Fruit fly (Drosophila melanogaster) whole organism, wandering third instar larva: ENCODE data around the gene Phf5a.

Source experiments
- CG32264 ChIP-seq: fragments of 200-800 bp; sonication (Bioruptor generic); optimal IDR thresholded peaks from 2 replicates; lab custom pipeline; 2016; ENCODE audit warnings: missing biosample characterization, missing genetic modification characterization
- CG9705 ChIP-seq: fragments of 200-800 bp; sonication (Bioruptor generic); optimal IDR thresholded peaks from 2 replicates; lab custom pipeline; 2018; ENCODE audit warnings: missing biosample characterization, mild to moderate bottlenecking, missing genetic modification characterization
- Dfd ChIP-seq: fragments of >200 bp; optimal IDR thresholded peaks from 2 replicates; lab custom pipeline; 2017; ENCODE audit warnings: missing biosample characterization, missing genetic modification characterization
- Dif ChIP-seq: fragments of 200-275, 200-300 bp; sonication (Bioruptor generic); optimal IDR thresholded peaks from 2 replicates; lab custom pipeline; 2018; ENCODE audit warnings: missing biosample characterization, missing genetic modification characterization; ENCODE audit not compliant: partially characterized antibody
- HLH106 ChIP-seq: fragments of 200-800 bp; optimal IDR thresholded peaks from 3 replicates; lab custom pipeline; 2019; ENCODE audit warnings: missing biosample characterization, mild to moderate bottlenecking, missing genetic modification characterization, moderate library complexity
- Hr78 ChIP-seq: fragments of >200 bp; optimal IDR thresholded peaks from 2 replicates; lab custom pipeline; 2017; ENCODE audit warnings: missing biosample characterization, missing genetic modification characterization
- Hr83 ChIP-seq: fragments of 200-300 bp; sonication (Bioruptor generic); optimal IDR thresholded peaks from 2 replicates; lab custom pipeline; 2016; ENCODE audit warnings: missing biosample characterization, mild to moderate bottlenecking, missing genetic modification characterization, moderate library complexity; ENCODE audit not compliant: poor library complexity, severe bottlenecking
- N ChIP-seq: fragments of >200 bp; optimal IDR thresholded peaks from 2 replicates; lab custom pipeline; 2018; ENCODE audit warnings: missing biosample characterization, missing external identifiers, missing genetic modification characterization
- Rel ChIP-seq, 2 experiments: fragments of 200-800 bp; sonication (Bioruptor generic) in 1 of 2; optimal IDR thresholded peaks; 2 replicates in 1 of 2; 3 replicates in 1 of 2; lab custom pipeline; 2016 to 2019; ENCODE audit warnings: mild to moderate bottlenecking in 2 of 2, missing biosample characterization in 2 of 2, missing genetic modification characterization in 2 of 2, moderate library complexity in 1 of 2
- Vsx2 ChIP-seq: fragments of 200-300, 225-300 bp; sonication (Bioruptor generic); optimal IDR thresholded peaks from 2 replicates; lab custom pipeline; 2018; ENCODE audit warnings: missing biosample characterization, missing genetic modification characterization; ENCODE audit not compliant: partially characterized antibody
- dl ChIP-seq, 2 experiments: fragments of 175-275, 200-275 bp in 1 of 2; fragments of 200-275 bp in 1 of 2; sonication (Bioruptor generic); optimal IDR thresholded peaks; lab custom pipeline; 2018; ENCODE audit warnings: mild to moderate bottlenecking in 2 of 2, missing biosample characterization in 2 of 2, missing genetic modification characterization in 2 of 2, moderate library complexity in 2 of 2; ENCODE audit not compliant: partially characterized antibody in 2 of 2, insufficient read depth in 1 of 2
- foxo ChIP-seq, 2 experiments: fragments of 200-800 bp; sonication (Bioruptor generic); optimal IDR thresholded peaks; 2 replicates in 1 of 2; 3 replicates in 1 of 2; lab custom pipeline; 2016 to 2017; ENCODE audit warnings: missing biosample characterization in 2 of 2, missing genetic modification characterization in 2 of 2
- fru ChIP-seq: fragments of 200-800 bp; sonication (Bioruptor generic); optimal IDR thresholded peaks from 3 replicates; lab custom pipeline; 2016; ENCODE audit warnings: missing biosample characterization, mild to moderate bottlenecking, missing genetic modification characterization
- h ChIP-seq: fragments of 200-800 bp; sonication (Bioruptor generic); optimal IDR thresholded peaks from 3 replicates; lab custom pipeline; 2016; ENCODE audit warnings: missing biosample characterization, mild to moderate bottlenecking, missing genetic modification characterization
- lola ChIP-seq: fragments of >200 bp; optimal IDR thresholded peaks from 2 replicates; lab custom pipeline; 2017; ENCODE audit warnings: missing biosample characterization, missing genetic modification characterization
- pan ChIP-seq: fragments of >200 bp; optimal IDR thresholded peaks from 2 replicates; lab custom pipeline; 2017
- rgr ChIP-seq: fragments of 200-800 bp; sonication (Bioruptor generic); optimal IDR thresholded peaks from 3 replicates; lab custom pipeline; 2016; ENCODE audit warnings: missing biosample characterization, mild to moderate bottlenecking, missing genetic modification characterization
- sage ChIP-seq: fragments of 200-800 bp; sonication (Bioruptor generic); optimal IDR thresholded peaks from 2 replicates; lab custom pipeline; 2016; ENCODE audit warnings: missing biosample characterization, mild to moderate bottlenecking, missing genetic modification characterization
- sv ChIP-seq: fragments of 200-800 bp; sonication (Bioruptor generic); optimal IDR thresholded peaks from 3 replicates; lab custom pipeline; 2016; ENCODE audit warnings: missing biosample characterization, missing genetic modification characterization
- woc ChIP-seq: sonication (Bioruptor generic); optimal IDR thresholded peaks from 2 replicates; lab custom pipeline; 2016; ENCODE audit warnings: missing biosample characterization, mild to moderate bottlenecking, missing genetic modification characterization

The Phf5a gene

DNA sequence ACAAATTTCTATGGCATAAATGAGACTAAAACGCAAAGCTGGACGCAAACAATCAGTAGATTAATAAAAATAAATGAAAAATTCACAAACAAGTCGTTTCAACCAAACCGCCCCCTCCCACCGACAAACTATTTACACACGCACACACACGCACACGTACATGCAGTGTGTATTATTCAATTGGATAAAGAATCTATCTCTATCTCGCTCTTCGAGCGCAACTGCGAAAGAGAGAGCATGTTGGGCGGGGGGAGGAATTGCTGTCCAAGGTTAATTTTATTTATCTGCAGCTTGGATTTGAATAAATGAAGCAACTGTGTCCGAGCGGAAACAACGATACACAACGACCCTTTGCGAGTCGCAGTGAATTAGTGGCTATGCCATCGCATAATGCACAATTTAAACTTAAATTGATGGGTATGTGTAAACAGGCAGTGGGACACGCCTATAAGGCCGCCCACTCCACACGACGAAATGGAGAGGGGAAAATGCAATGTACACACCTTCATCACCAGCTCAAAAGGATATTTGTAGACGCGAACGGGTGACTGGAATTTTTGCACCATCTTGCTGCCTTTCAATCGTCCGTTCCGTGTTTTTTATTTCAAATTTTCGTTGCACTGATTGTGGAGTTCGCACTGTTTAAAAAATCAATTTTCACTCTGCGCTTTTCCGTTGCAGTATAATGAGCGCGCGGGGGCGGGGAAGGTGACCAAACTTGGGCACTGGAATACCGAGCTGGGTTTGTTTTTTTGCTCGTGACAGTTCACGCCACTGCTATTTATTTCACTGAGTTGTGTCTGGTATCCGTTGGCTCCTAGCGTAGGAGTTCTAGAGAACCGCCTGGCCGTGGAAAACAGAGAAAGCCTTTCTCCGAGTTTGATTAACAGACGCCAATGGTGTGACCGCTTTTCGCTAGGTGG, 35.4 kb downstream of the Phf5a start, which contains the start of gene retm:
Gene retm, minus strand, starts transcription at position 898 of the 923 bp plus-strand sequence.
- TF ChIP-seq Hr78 (GFP tag; lab: Kevin White, UChicago) (no peak), N (GFP tag; lab: Kevin White, UChicago) (peak; percentile 76), fru (peak; percentile 37), foxo (GFP tag; optimal IDR thresholded peaks at IDR 0.05; lab: Kevin White, UChicago) (peak in 1 of 2 experiments; percentile 18), CG9705 (GFP tag; lab: Kevin White, UChicago) (no peak)
- TF ChIP-seq, all 38 proteins: peak for 3

DNA sequence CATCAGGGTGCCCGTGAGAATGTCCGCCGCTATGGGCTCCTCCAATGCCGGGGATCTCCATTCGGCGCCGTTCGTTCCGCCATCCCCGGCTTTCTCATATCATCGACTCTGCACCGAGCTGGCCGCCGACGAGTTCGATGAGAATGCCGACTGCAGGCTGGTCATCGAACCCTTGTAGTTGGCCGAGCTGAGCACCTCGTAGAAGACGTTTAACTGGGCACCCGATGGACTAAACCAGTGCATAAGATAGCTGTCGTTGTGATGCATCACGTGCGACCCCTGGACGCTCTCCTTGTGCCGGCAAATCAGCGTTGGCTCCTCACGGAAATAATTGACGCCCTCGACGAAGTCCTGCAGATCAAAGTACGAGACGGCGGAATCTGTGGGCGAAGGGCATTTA, 40.9 kb downstream of the Phf5a start:
- TF ChIP-seq dl (GFP tag; optimal IDR thresholded peaks at IDR 0.05; lab: Kevin White, UChicago; ENCODE audit: insufficient read depth in 1 of 2, partially characterized antibody in 2 of 2) = no peak
- TF ChIP-seq lola = no peak
- TF ChIP-seq sage (GFP tag; lab: Kevin White, UChicago) = no peak
- TF ChIP-seq HLH106 (tag; lab: Kevin White, UChicago) = no peak
- TF ChIP-seq h (GFP tag; lab: Kevin White, UChicago) = no peak
- TF ChIP-seq woc = no peak
- TF ChIP-seq Rel (GFP tag; optimal IDR thresholded peaks at IDR 0.05; lab: Kevin White, UChicago) = no peak
- peak; percentile 47 for TF ChIP-seq Rel (tag; optimal IDR thresholded peaks at IDR 0.05; lab: Kevin White, UChicago)
- TF ChIP-seq, all 38 proteins: peak for 1

DNA sequence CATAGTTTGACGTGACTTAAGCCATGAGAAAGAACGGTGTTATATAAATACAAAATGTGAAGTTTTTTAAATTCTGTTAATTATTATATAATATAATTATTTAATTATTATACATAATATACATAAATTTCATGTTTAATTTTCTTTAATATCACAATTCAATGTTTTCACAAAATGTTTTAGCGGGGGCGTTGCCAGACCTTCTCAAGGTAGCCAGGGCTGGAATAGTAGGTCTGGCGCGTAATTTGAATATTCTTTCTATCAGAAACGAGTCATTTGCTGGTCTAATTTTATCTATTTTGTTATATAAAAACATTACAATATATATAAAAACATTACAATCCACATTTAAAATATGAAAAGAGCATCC, 42.3 kb downstream of the Phf5a start, which contains the start of gene Acox3:
Gene Acox3, minus strand, starts transcription at position 70 of the 370 bp plus-strand sequence.
- TF ChIP-seq Vsx2 (no peak), CG9705 (GFP tag; lab: Kevin White, UChicago) (no peak), Dfd (GFP tag; lab: Kevin White, UChicago) (no peak)

DNA sequence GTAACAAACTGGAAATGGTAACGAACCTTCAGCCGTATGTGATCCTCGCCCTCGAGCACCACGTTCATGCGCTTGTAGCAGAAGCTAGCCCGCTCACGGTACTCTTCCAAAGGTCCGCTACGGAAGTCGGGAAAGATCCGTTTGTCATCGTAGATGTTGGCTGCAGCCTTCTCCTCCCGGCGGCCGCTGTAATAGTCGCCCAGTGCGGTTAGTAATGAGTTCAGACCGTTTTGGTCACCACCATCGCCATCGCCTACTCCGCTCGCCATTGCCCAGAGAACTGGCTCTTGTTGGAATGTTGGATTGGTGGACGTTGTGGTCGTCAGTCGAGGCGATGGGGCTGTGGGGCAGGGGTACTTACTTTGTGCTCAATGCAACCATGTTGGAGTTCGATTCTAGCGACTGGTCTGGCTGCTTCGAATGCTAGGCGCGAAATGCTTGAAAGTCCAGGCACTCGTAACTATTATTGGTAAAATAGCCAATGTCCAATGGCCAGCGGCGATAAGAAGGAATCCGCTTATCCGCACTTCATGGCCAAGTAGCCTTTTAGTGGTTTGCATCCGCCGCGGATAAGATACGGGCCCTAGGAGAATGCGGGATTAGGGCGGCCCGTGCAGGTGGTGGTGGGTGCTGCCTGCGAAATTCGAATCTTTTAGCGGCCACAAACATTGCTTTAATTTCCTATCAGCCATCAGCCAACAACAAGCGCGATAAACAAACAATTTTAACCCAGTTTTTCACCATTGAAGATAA, 42.9 kb downstream of the Phf5a start:
- TF ChIP-seq pan (no peak), CG32264 (GFP tag; lab: Kevin White, UChicago) (no peak), Rel (GFP tag; optimal IDR thresholded peaks at IDR 0.05; lab: Kevin White, UChicago) (no peak), Rel (tag; optimal IDR thresholded peaks at IDR 0.05; lab: Kevin White, UChicago) (no peak), sage (GFP tag; lab: Kevin White, UChicago) (no peak), sv (no peak), rgr (GFP tag; lab: Kevin White, UChicago) (peak; percentile 16), Dif (GFP tag; lab: Kevin White, UChicago) (peak; percentile 10), Hr83 (GFP tag; lab: Kevin White, UChicago) (peak; percentile 58), CG9705 (GFP tag; lab: Kevin White, UChicago) (no peak)
